Worm (Caenorhabditis elegans): Measurements from ENCODE around the gene C07B5.6.

The C07B5.6 gene

ce11 chrX:9536008-9536407, 17.2 kb downstream of the C07B5.6 start:
- peak; percentile 9 for TF ChIP-seq ztf-4 (tag; optimal IDR thresholded peaks at IDR 0.05)
- TF ChIP-seq nhr-6 (tag; optimal IDR thresholded peaks at IDR 0.05) = no peak
- peak; percentile 46 for TF ChIP-seq nhr-25 (tag; optimal IDR thresholded peaks at IDR 0.05)
- TF ChIP-seq nhr-21 (tag; optimal IDR thresholded peaks at IDR 0.05) = peak; percentile 51

- no peak for TF ChIP-seq fos-1 (tag; optimal IDR thresholded peaks at IDR 0.05)
- no peak for TF ChIP-seq nhr-77 (tag; optimal IDR thresholded peaks at IDR 0.05)
- no peak for TF ChIP-seq sma-9 (GFP tag; optimal IDR thresholded peaks at IDR 0.05)
- TF ChIP-seq sma-9 (tag; optimal IDR thresholded peaks at IDR 0.05) = no peak
- no peak for TF ChIP-seq alr-1 (tag; optimal IDR thresholded peaks at IDR 0.05)
- no peak for TF ChIP-seq Y55F3AM.14 (GFP tag; optimal IDR thresholded peaks at IDR 0.05)
- no peak for TF ChIP-seq nhr-12 (tag; optimal IDR thresholded peaks at IDR 0.05)
- TF ChIP-seq dmd-4 (tag; optimal IDR thresholded peaks at IDR 0.05) = no peak
- TF ChIP-seq R02D3.7 (tag; optimal IDR thresholded peaks at IDR 0.05) = no peak
- no peak for TF ChIP-seq mdl-1 (tag; optimal IDR thresholded peaks at IDR 0.05)
- no peak for TF ChIP-seq elt-3 (tag; optimal IDR thresholded peaks at IDR 0.05)
- no peak for TF ChIP-seq elt-1 (tag; optimal IDR thresholded peaks at IDR 0.05)
- TF ChIP-seq unc-55 (GFP tag; optimal IDR thresholded peaks at IDR 0.05) = no peak
- TF ChIP-seq C34F6.9 (tag; optimal IDR thresholded peaks at IDR 0.05) = no peak
Observed at ce11 chrX:9536665-9537064, 17.8 kb downstream of the C07B5.6 start, which contains the start of gene C07B5.8. Gene C07B5.8 (minus strand): TSS chrX:9536765.

- TF ChIP-seq lsy-2 (tag; optimal IDR thresholded peaks at IDR 0.05) = no peak
- TF ChIP-seq mdl-1 (tag; optimal IDR thresholded peaks at IDR 0.05) = no peak
- no peak for TF ChIP-seq C34F6.9 (tag; optimal IDR thresholded peaks at IDR 0.05)
- no peak for TF ChIP-seq fos-1 (tag; optimal IDR thresholded peaks at IDR 0.05)
- no peak for TF ChIP-seq zag-1 (tag; optimal IDR thresholded peaks at IDR 0.05)
- no peak for TF ChIP-seq nhr-237 (tag; optimal IDR thresholded peaks at IDR 0.05)
- no peak for TF ChIP-seq F13H6.1 (tag; optimal IDR thresholded peaks at IDR 0.05)
- TF ChIP-seq aly-2 (tag; optimal IDR thresholded peaks at IDR 0.05) = no peak
- TF ChIP-seq crh-2 (tag; optimal IDR thresholded peaks at IDR 0.05) = peak; percentile 62
- peak; percentile 73 for TF ChIP-seq nhr-25 (tag; optimal IDR thresholded peaks at IDR 0.05)
- no peak for TF ChIP-seq ama-1 (optimal IDR thresholded peaks at IDR 0.05)
- TF ChIP-seq ceh-82 (tag; optimal IDR thresholded peaks at IDR 0.05) = no peak
- TF ChIP-seq nhr-21 (tag; optimal IDR thresholded peaks at IDR 0.05) = peak; percentile 31
- no peak for TF ChIP-seq mab-5 (tag; optimal IDR thresholded peaks at IDR 0.05)
- TF ChIP-seq sma-3 (GFP tag; optimal IDR thresholded peaks at IDR 0.05) = peak; percentile 30
- TF ChIP-seq elt-3 (tag; optimal IDR thresholded peaks at IDR 0.05) = no peak
- TF ChIP-seq blmp-1 (tag; optimal IDR thresholded peaks at IDR 0.05; ENCODE audit: insufficient read depth) = peak; percentile 84
- no peak for TF ChIP-seq nhr-23 (tag; optimal IDR thresholded peaks at IDR 0.05)
- no peak for TF ChIP-seq egl-27 (tag; optimal IDR thresholded peaks at IDR 0.05)
- TF ChIP-seq gmeb-1 (tag; optimal IDR thresholded peaks at IDR 0.05) = no peak
- no peak for TF ChIP-seq snpc-4 (tag; optimal IDR thresholded peaks at IDR 0.05)
- TF ChIP-seq nhr-129 (tag; optimal IDR thresholded peaks at IDR 0.05) = peak; percentile 54
- TF ChIP-seq lin-13 (GFP tag; optimal IDR thresholded peaks at IDR 0.05) = no peak
- TF ChIP-seq sma-9 (GFP tag; optimal IDR thresholded peaks at IDR 0.05) = peak; percentile 67
- TF ChIP-seq sma-9 (tag; optimal IDR thresholded peaks at IDR 0.05) = no peak
- TF ChIP-seq sem-4 (tag; optimal IDR thresholded peaks at IDR 0.05) = no peak
Observed at ce11 chrX:9537538-9538172, 18.8 kb downstream of the C07B5.6 start.

- TF ChIP-seq elt-3 (tag; optimal IDR thresholded peaks at IDR 0.05) (no peak), fos-1 (tag; optimal IDR thresholded peaks at IDR 0.05) (peak; percentile 69), nhr-12 (tag; optimal IDR thresholded peaks at IDR 0.05) (no peak), dmd-4 (tag; optimal IDR thresholded peaks at IDR 0.05) (no peak), F13H6.1 (tag; optimal IDR thresholded peaks at IDR 0.05) (no peak)
Observed at ce11 chrX:9539294-9540030, 20.6 kb downstream of the C07B5.6 start, which contains the start of gene nuc-1. Gene nuc-1 (plus strand): TSS chrX:9539905.
